Worm (Caenorhabditis elegans) whole organism, L4 larva: ENCODE measurements around the gene Y57G11C.8.

Experiments used
- F10B5.3 ChIP-seq: sonication (generic microtip); optimal IDR thresholded peaks from 2 replicates; lab custom pipeline; 2016; ENCODE audit warnings: mild to moderate bottlenecking, missing genetic modification characterization, missing compliant biosample characterization
- F37D6.2 ChIP-seq: sonication (generic microtip); optimal IDR thresholded peaks from 2 replicates; lab custom pipeline; 2016; ENCODE audit warnings: mild to moderate bottlenecking, missing genetic modification characterization, missing compliant biosample characterization
- T20F7.1 ChIP-seq: fragments of 200-800 bp; sonication (Bioruptor generic); optimal IDR thresholded peaks from 2 replicates; lab custom pipeline; 2018; ENCODE audit warnings: mild to moderate bottlenecking, missing genetic modification characterization, missing compliant biosample characterization
- Y5F2A.4 ChIP-seq: fragments of 200-800 bp; sonication (Bioruptor generic); optimal IDR thresholded peaks from 2 replicates; lab custom pipeline; 2018; ENCODE audit warnings: mild to moderate bottlenecking, missing genetic modification characterization, missing compliant biosample characterization
- Y75B8A.6 ChIP-seq: fragments of 200-800 bp; sonication (Bioruptor generic); IDR thresholded peaks from 2 replicates; pipeline ENCODE4 v1.3.6; 2022; ENCODE audit warnings: missing genetic modification reagents, missing genetic modification characterization, missing compliant biosample characterization
- ZK337.2 ChIP-seq: fragments of 200-800 bp; sonication (Bioruptor generic); IDR thresholded peaks from 2 replicates; pipeline ENCODE4 v1.3.6; 2022; ENCODE audit warnings: missing genetic modification reagents, missing genetic modification characterization, missing compliant biosample characterization
- ama-1 ChIP-seq: fragments of 150-350 bp; optimal IDR thresholded peaks from 2 replicates; lab custom pipeline; 2014; ENCODE audit warnings: inconsistent platforms, mixed read lengths
- ceh-20 ChIP-seq: fragments of 200-800 bp; sonication (Bioruptor generic); IDR thresholded peaks from 2 replicates; pipeline ENCODE4 v1.3.6; 2022; ENCODE audit warnings: missing genetic modification reagents, missing genetic modification characterization, missing compliant biosample characterization
- ceh-44 ChIP-seq: fragments of 200-800 bp; sonication (Bioruptor generic); IDR thresholded peaks from 2 replicates; pipeline ENCODE4 v1.3.6; 2022; ENCODE audit warnings: missing genetic modification reagents, missing genetic modification characterization, missing compliant biosample characterization
- ceh-62 ChIP-seq: sonication (generic microtip); optimal IDR thresholded peaks from 2 replicates; lab custom pipeline; 2017; ENCODE audit warnings: missing biosample characterization, missing genetic modification characterization
- ces-1 ChIP-seq: fragments of 150-350 bp; sonication (generic microtip); optimal IDR thresholded peaks from 4 replicates; lab custom pipeline; 2014; ENCODE audit warnings: missing biosample characterization, missing genetic modification reagents, missing genetic modification characterization
- daf-16 ChIP-seq, 3 experiments: sonication (generic microtip); optimal IDR thresholded peaks; 2 replicates each; lab custom pipeline; 2016 to 2017; ENCODE audit warnings: missing genetic modification characterization in 3 of 3, missing genetic modification reagents in 3 of 3, mild to moderate bottlenecking in 2 of 3, missing compliant biosample characterization in 2 of 3, missing biosample characterization in 1 of 3, moderate library complexity in 1 of 3
- dmd-6 ChIP-seq: fragments of 200-800 bp; sonication (Bioruptor generic); IDR thresholded peaks from 2 replicates; pipeline ENCODE4 v1.3.6; 2022; ENCODE audit warnings: missing genetic modification reagents, missing genetic modification characterization, missing compliant biosample characterization
- dmd-9 ChIP-seq: fragments of 200-800 bp; sonication (Bioruptor generic); IDR thresholded peaks from 2 replicates; pipeline ENCODE4 v1.3.6; 2022; ENCODE audit warnings: missing genetic modification reagents, missing genetic modification characterization, missing compliant biosample characterization
- dpl-1 ChIP-seq: fragments of 150-350 bp; optimal IDR thresholded peaks from 2 replicates; lab custom pipeline; 2014; ENCODE audit warnings: missing biosample characterization, missing genetic modification reagents, missing genetic modification characterization
- duxl-1 ChIP-seq: sonication (generic microtip); optimal IDR thresholded peaks from 2 replicates; lab custom pipeline; 2016; ENCODE audit warnings: mild to moderate bottlenecking, missing genetic modification characterization, moderate library complexity, missing compliant biosample characterization; ENCODE audit not compliant: poor library complexity
- dve-1 ChIP-seq: sonication (generic microtip); optimal IDR thresholded peaks from 2 replicates; lab custom pipeline; 2017; ENCODE audit warnings: antibody characterized with exemption, mild to moderate bottlenecking, missing genetic modification characterization, missing compliant biosample characterization; ENCODE audit not compliant: insufficient read depth
- fkh-10 ChIP-seq: fragments of 150-350 bp; optimal IDR thresholded peaks from 2 replicates; lab custom pipeline; 2014; ENCODE audit warnings: missing biosample characterization, missing genetic modification reagents, missing genetic modification characterization
- gei-8 ChIP-seq: fragments of 200-800 bp; sonication (Bioruptor generic); optimal IDR thresholded peaks from 2 replicates; lab custom pipeline; 2018; ENCODE audit warnings: mild to moderate bottlenecking, missing genetic modification characterization, missing compliant biosample characterization
- hif-1 ChIP-seq, 2 experiments: sonication (generic microtip); optimal IDR thresholded peaks; 2 replicates each; lab custom pipeline; 2016 to 2017; ENCODE audit warnings: missing compliant biosample characterization in 2 of 2, missing genetic modification characterization in 2 of 2, missing genetic modification reagents in 2 of 2, missing genotype in 2 of 2, mild to moderate bottlenecking in 1 of 2
- hlh-11 ChIP-seq: fragments of 200-800 bp; sonication (Bioruptor generic); optimal IDR thresholded peaks from 2 replicates; lab custom pipeline; 2018; ENCODE audit warnings: mild to moderate bottlenecking, missing genetic modification characterization, missing compliant biosample characterization
- hlh-30 ChIP-seq: sonication (generic microtip); optimal IDR thresholded peaks from 2 replicates; lab custom pipeline; 2017; ENCODE audit warnings: antibody characterized with exemption, mild to moderate bottlenecking, missing genetic modification characterization, missing compliant biosample characterization; ENCODE audit not compliant: insufficient read depth
- jun-1 ChIP-seq: fragments of 150-350 bp; optimal IDR thresholded peaks from 2 replicates; lab custom pipeline; 2014; ENCODE audit warnings: missing biosample characterization, missing genetic modification reagents, missing genetic modification characterization
- lin-1 ChIP-seq: fragments of 200-800 bp; sonication (Bioruptor generic); IDR thresholded peaks from 2 replicates; pipeline ENCODE4 v1.3.6; 2022; ENCODE audit warnings: missing genetic modification reagents, missing genetic modification characterization, missing compliant biosample characterization
- lin-38 ChIP-seq: fragments of 200-800 bp; sonication (Bioruptor generic); IDR thresholded peaks from 2 replicates; pipeline ENCODE4 v1.3.6; 2022; ENCODE audit warnings: missing genetic modification reagents, missing genetic modification characterization, missing compliant biosample characterization
- lsy-2 ChIP-seq, 2 experiments: fragments of 150-350 bp in 1 of 2; sonication (generic microtip) in 1 of 2; optimal IDR thresholded peaks; 2 replicates each; lab custom pipeline; 2014 to 2017; ENCODE audit warnings: missing biosample characterization in 2 of 2, missing genetic modification characterization in 2 of 2
- madf-9 ChIP-seq: fragments of 200-800 bp; sonication (Bioruptor generic); conservative IDR thresholded peaks from 2 replicates; pipeline ENCODE4 v1.3.6; 2022; ENCODE audit warnings: missing genetic modification reagents, missing genetic modification characterization, missing compliant biosample characterization
- mep-1 ChIP-seq: fragments of 150-350 bp; sonication (generic microtip); optimal IDR thresholded peaks from 3 replicates; lab custom pipeline; 2014; ENCODE audit warnings: missing biosample characterization, missing genetic modification characterization
- mes-2 ChIP-seq: sonication (generic microtip); optimal IDR thresholded peaks from 2 replicates; lab custom pipeline; 2016; ENCODE audit warnings: missing genotype, mild to moderate bottlenecking, missing genetic modification characterization, missing compliant biosample characterization; ENCODE audit not compliant: poor library complexity, severe bottlenecking
- mxl-3 ChIP-seq: fragments of 200-800 bp; sonication (Bioruptor generic); optimal IDR thresholded peaks from 2 replicates; lab custom pipeline; 2018; ENCODE audit warnings: mild to moderate bottlenecking, missing genetic modification characterization, missing compliant biosample characterization
- nhr-102 ChIP-seq: sonication (generic microtip); optimal IDR thresholded peaks from 2 replicates; lab custom pipeline; 2016; ENCODE audit warnings: mild to moderate bottlenecking, missing genetic modification characterization, moderate library complexity, missing compliant biosample characterization
- nhr-77 ChIP-seq: fragments of 150-350 bp; optimal IDR thresholded peaks from 2 replicates; lab custom pipeline; 2014; ENCODE audit warnings: missing biosample characterization, missing genetic modification characterization
- pha-4 ChIP-seq, 2 experiments: fragments of 150-350 bp in 1 of 2; fragments of 200-800 bp in 1 of 2; sonication (Bioruptor generic) in 1 of 2; IDR thresholded peaks in 1 of 2; optimal IDR thresholded peaks in 1 of 2; 2 replicates each; pipeline versions ENCODE4 v1.3.6 to Lab custom; 2014 to 2022; ENCODE audit warnings: missing genetic modification characterization in 2 of 2, missing genetic modification reagents in 2 of 2, missing biosample characterization in 1 of 2, missing compliant biosample characterization in 1 of 2
- sdz-12 ChIP-seq: fragments of 200-800 bp; sonication (Bioruptor generic); optimal IDR thresholded peaks from 2 replicates; lab custom pipeline; 2018; ENCODE audit warnings: mild to moderate bottlenecking, missing genetic modification characterization, missing compliant biosample characterization
- snpc-1.2 ChIP-seq: fragments of 200-800 bp; sonication (Bioruptor generic); IDR thresholded peaks from 2 replicates; pipeline ENCODE4 v1.3.6; 2022; ENCODE audit warnings: missing genetic modification reagents, missing genetic modification characterization, missing compliant biosample characterization
- tra-1 ChIP-seq: fragments of 200-800 bp; sonication (Bioruptor generic); IDR thresholded peaks from 2 replicates; pipeline ENCODE4 v1.3.6; 2022; ENCODE audit warnings: missing genetic modification reagents, missing genetic modification characterization, missing compliant biosample characterization
- zfp-2 ChIP-seq: sonication (generic microtip); optimal IDR thresholded peaks from 2 replicates; lab custom pipeline; 2016; ENCODE audit warnings: mild to moderate bottlenecking, missing genetic modification characterization, missing compliant biosample characterization
- zfp-3 ChIP-seq: fragments of 200-800 bp; sonication (Bioruptor generic); conservative IDR thresholded peaks from 2 replicates; pipeline ENCODE4 v1.3.6; 2022; ENCODE audit warnings: missing genetic modification reagents, missing genetic modification characterization, missing compliant biosample characterization

Gene Y57G11C.8

ce11 chrIV:14786374-14787136 lies 4.9 kb downstream of the Y57G11C.8 start, which contains the start of gene melo-1 (continued):
- TF ChIP-seq F37D6.2 (tag; lab: Kevin White, UChicago) = no peak
- no peak for TF ChIP-seq nhr-77
- no peak for TF ChIP-seq duxl-1
- peak; percentile 31 for TF ChIP-seq mes-2 (tag; lab: Kevin White, UChicago)
- TF ChIP-seq pha-4 (GFP tag; IDR thresholded peaks at IDR 0.05; lab: Robert Waterston, UW) = no peak
- no peak for TF ChIP-seq pha-4 (tag; optimal IDR thresholded peaks at IDR 0.05; lab: Kevin White, UChicago)
- peak in 1 of 2 experiments; percentile 60 for TF ChIP-seq lsy-2 (tag; optimal IDR thresholded peaks at IDR 0.05; lab: Kevin White, UChicago)
- no peak for TF ChIP-seq ces-1
- TF ChIP-seq ceh-44 (GFP tag; lab: Robert Waterston, UW) = no peak
- no peak for TF ChIP-seq T20F7.1 (GFP tag; lab: Kevin White, UChicago)
- no peak for TF ChIP-seq Y75B8A.6
- TF ChIP-seq zfp-2 (tag; lab: Kevin White, UChicago) = no peak

- TF ChIP-seq mep-1 (tag; lab: Kevin White, UChicago) = peak; percentile 63
- peak; percentile 9 for TF ChIP-seq dve-1
- TF ChIP-seq dpl-1 (GFP tag; lab: Kevin White, UChicago) = no peak
- TF ChIP-seq snpc-1.2 (GFP tag; lab: Robert Waterston, UW) = peak; percentile 72
- peak; percentile 41; the same call in 1 of the 2 replicates for TF ChIP-seq pha-4 (GFP tag; IDR thresholded peaks at IDR 0.05; lab: Robert Waterston, UW)
- TF ChIP-seq pha-4 (tag; optimal IDR thresholded peaks at IDR 0.05; lab: Kevin White, UChicago) = no peak
- no peak for TF ChIP-seq ceh-62
- TF ChIP-seq tra-1 (GFP tag; lab: Robert Waterston, UW) = no peak
- no peak for TF ChIP-seq fkh-10 (GFP tag; lab: Kevin White, UChicago)
- no peak for TF ChIP-seq daf-16 (GFP tag; optimal IDR thresholded peaks at IDR 0.05; lab: Kevin White, UChicago)
- TF ChIP-seq daf-16 (tag; optimal IDR thresholded peaks at IDR 0.05; lab: Kevin White, UChicago) = peak; percentile 39
- TF ChIP-seq nhr-102 (tag; lab: Kevin White, UChicago) = peak; percentile 7
- TF ChIP-seq lin-38 (GFP tag; lab: Robert Waterston, UW) = 0 out of 2 replicates have a peak, but pooled peaks have one; percentile 17
- peak; percentile 31 for TF ChIP-seq ama-1
- TF ChIP-seq madf-9 = no peak
- TF ChIP-seq mxl-3 (GFP tag; lab: Kevin White, UChicago) = no peak
- TF ChIP-seq Y5F2A.4 (GFP tag; lab: Kevin White, UChicago) = no peak
Measured at ce11 chrIV:14790579-14790978, 8.9 kb downstream of the Y57G11C.8 start.

- no peak for TF ChIP-seq F10B5.3 (tag; lab: Kevin White, UChicago)
- TF ChIP-seq madf-9 = 0 out of 2 replicates have a peak, but pooled peaks have one; percentile 11
- TF ChIP-seq mep-1 (tag; lab: Kevin White, UChicago) = peak; percentile 23
- 0 out of 2 replicates have a peak, but pooled peaks have one; percentile 6 for TF ChIP-seq lin-38 (GFP tag; lab: Robert Waterston, UW)
- TF ChIP-seq ama-1 = peak; percentile 56
- TF ChIP-seq Y75B8A.6 = no peak
- TF ChIP-seq dmd-9 (GFP tag; lab: Robert Waterston, UW) = 0 out of 2 replicates have a peak, but pooled peaks have one; percentile 11
- no peak for TF ChIP-seq daf-16 (GFP tag; optimal IDR thresholded peaks at IDR 0.05; lab: Kevin White, UChicago)
- TF ChIP-seq daf-16 (tag; optimal IDR thresholded peaks at IDR 0.05; lab: Kevin White, UChicago) = peak; percentile 3
Measured at ce11 chrIV:14792602-14793232, 11.1 kb downstream of the Y57G11C.8 start, which contains the start of gene gdi-1. gdi-1 (minus strand) TSS chrIV:14792887.

- peak; percentile 36; the same call in 1 of the 2 replicates for TF ChIP-seq ceh-20
- peak; percentile 94 for TF ChIP-seq hlh-30 (tag; lab: Kevin White, UChicago)
- no peak for TF ChIP-seq lin-1 (GFP tag; lab: Robert Waterston, UW)
- TF ChIP-seq sdz-12 (GFP tag; lab: Kevin White, UChicago) = no peak
- TF ChIP-seq gei-8 (GFP tag; lab: Kevin White, UChicago) = no peak
- no peak for TF ChIP-seq ZK337.2 (GFP tag; lab: Robert Waterston, UW)
- TF ChIP-seq mes-2 (tag; lab: Kevin White, UChicago) = peak; percentile 74
- peak; percentile 46 for TF ChIP-seq dmd-6 (GFP tag; lab: Robert Waterston, UW)
- TF ChIP-seq hif-1 (tag; optimal IDR thresholded peaks at IDR 0.05; lab: Kevin White, UChicago) = peak in 1 of 2 experiments; percentile 7
- no peak for TF ChIP-seq jun-1 (tag; lab: Kevin White, UChicago)
- TF ChIP-seq madf-9 = no peak
- no peak for TF ChIP-seq zfp-3 (GFP tag; lab: Robert Waterston, UW)
- TF ChIP-seq hlh-11 (tag; lab: Kevin White, UChicago) = peak; percentile 75
- peak; percentile 16 for TF ChIP-seq T20F7.1 (GFP tag; lab: Kevin White, UChicago)
Measured at ce11 chrIV:14793900-14794624, 12.4 kb downstream of the Y57G11C.8 start.
